Worm (Caenorhabditis elegans) whole organism, L2 larva: Measurements from ENCODE around the gene F09E5.11.

Experiments
- blmp-1 ChIP-seq: sonication (generic microtip); optimal IDR thresholded peaks from 2 replicates; lab custom pipeline; 2017; ENCODE audit warnings: missing genetic modification characterization, mild to moderate bottlenecking, missing compliant biosample characterization, antibody characterized with exemption, moderate library complexity; ENCODE audit not compliant: insufficient read depth
- elt-1 ChIP-seq: fragments of 150-350 bp; optimal IDR thresholded peaks from 2 replicates; lab custom pipeline; 2014; ENCODE audit warnings: missing biosample characterization, missing genetic modification characterization
- gmeb-1 ChIP-seq: fragments of 150-350 bp; optimal IDR thresholded peaks from 2 replicates; lab custom pipeline; 2014; ENCODE audit warnings: missing biosample characterization, missing genetic modification characterization
- mdl-1 ChIP-seq, 2 experiments: fragments of 150-350 bp in 1 of 2; sonication (generic microtip) in 1 of 2; optimal IDR thresholded peaks; 2 replicates each; lab custom pipeline; 2017; ENCODE audit warnings: missing biosample characterization in 2 of 2, missing genetic modification characterization in 2 of 2
- nhr-6 ChIP-seq: fragments of 150-350 bp; optimal IDR thresholded peaks from 2 replicates; lab custom pipeline; 2014; ENCODE audit warnings: missing biosample characterization, missing genetic modification characterization
- unc-62 ChIP-seq: fragments of 150-350 bp; optimal IDR thresholded peaks from 2 replicates; lab custom pipeline; 2014; ENCODE audit warnings: missing biosample characterization, missing genetic modification reagents, missing genetic modification characterization
- ztf-1 ChIP-seq: fragments of 200-800 bp; sonication (Bioruptor generic); conservative IDR thresholded peaks from 2 replicates; pipeline ENCODE4 v1.3.6; 2022; ENCODE audit warnings: missing genetic modification characterization, missing compliant biosample characterization
- ztf-11 ChIP-seq: sonication (generic microtip); optimal IDR thresholded peaks from 2 replicates; lab custom pipeline; 2017; ENCODE audit warnings: missing biosample characterization, missing genetic modification characterization

DNA sequence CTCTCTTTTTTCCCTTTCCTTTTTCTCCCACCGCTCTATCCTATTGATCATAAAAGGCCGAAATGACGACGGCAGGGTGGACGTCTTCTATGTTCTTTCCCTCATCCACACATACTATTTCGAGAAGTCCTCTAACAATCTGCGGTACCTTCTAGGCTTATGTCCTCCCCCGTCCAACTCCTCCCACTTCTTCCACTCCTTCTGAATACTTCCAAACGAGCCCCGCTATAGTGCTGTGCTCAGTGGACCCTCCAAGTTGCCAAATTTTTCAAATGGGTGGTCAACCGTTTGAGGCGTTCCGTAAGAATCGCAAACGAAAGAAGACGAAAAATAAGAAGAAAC is 22.0 kb downstream of the F09E5.11 start:
- TF ChIP-seq ztf-11 (tag; lab: Kevin White, UChicago): no peak
- peak; percentile 64 for TF ChIP-seq blmp-1
- TF ChIP-seq elt-1 (tag; lab: Kevin White, UChicago): no peak
- no peak for TF ChIP-seq ztf-1 (GFP tag; lab: Robert Waterston, UW)
- no peak for TF ChIP-seq unc-62 (GFP tag; lab: Kevin White, UChicago)
- no peak for TF ChIP-seq gmeb-1
- peak; percentile 1 for TF ChIP-seq nhr-6 (tag; lab: Kevin White, UChicago)
- no peak for TF ChIP-seq mdl-1 (tag; optimal IDR thresholded peaks at IDR 0.05; lab: Kevin White, UChicago)
